Worm (Caenorhabditis elegans): ENCODE measurements around the gene C24B5.4.

DNA sequence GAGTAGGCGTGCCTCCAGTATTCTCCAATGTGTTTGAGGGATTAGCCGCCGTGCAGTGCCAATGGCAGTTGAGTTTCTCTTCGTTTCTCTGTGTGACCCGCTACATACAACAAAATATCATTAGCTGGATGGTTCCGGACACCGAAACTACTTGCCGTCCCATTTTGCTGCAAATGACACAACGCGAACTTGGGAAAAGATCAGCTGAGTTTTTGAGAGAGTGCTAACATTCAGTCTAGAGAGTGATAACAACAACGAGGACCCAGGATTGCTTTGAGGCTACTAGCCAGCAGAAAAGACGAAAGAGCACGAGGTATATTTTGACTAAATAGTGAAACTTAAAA is 22.2 kb upstream of the C24B5.4 start:
- TF ChIP-seq hnd-1 (tag; optimal IDR thresholded peaks at IDR 0.05) (no peak), pes-1 (GFP tag; IDR thresholded peaks at IDR 0.05) (no peak), scrt-1 (GFP tag; IDR thresholded peaks at IDR 0.05) (no peak)
